Fruit fly (Drosophila melanogaster) whole organism, embryonic: ENCODE measurements around the gene CG34251.

ENCODE experiments used
- BtbVII ChIP-seq: fragments of 200-800 bp; sonication (Bioruptor generic); optimal IDR thresholded peaks from 3 replicates; lab custom pipeline; 2017; ENCODE audit warnings: missing biosample characterization, mild to moderate bottlenecking, missing genetic modification characterization
- Bteb2 ChIP-seq: fragments of 200-800 bp; sonication (Bioruptor generic); optimal IDR thresholded peaks from 2 replicates; lab custom pipeline; 2016; ENCODE audit warnings: missing biosample characterization, missing genetic modification characterization
- CG10654 ChIP-seq: fragments of 200-800 bp; sonication (Bioruptor generic); optimal IDR thresholded peaks from 2 replicates; lab custom pipeline; 2016; ENCODE audit warnings: missing biosample characterization, missing genetic modification characterization
- CG12659 ChIP-seq: fragments of 200-800 bp; sonication (Bioruptor generic); optimal IDR thresholded peaks from 3 replicates; lab custom pipeline; 2017; ENCODE audit warnings: mild to moderate bottlenecking, missing biosample characterization, missing genetic modification reagents, missing genetic modification characterization
- CG15479 ChIP-seq: fragments of 200-800 bp; sonication (Bioruptor generic); optimal IDR thresholded peaks from 3 replicates; lab custom pipeline; 2019; ENCODE audit warnings: missing biosample characterization, mild to moderate bottlenecking, missing genetic modification characterization, moderate library complexity
- CG15696 ChIP-seq: fragments of 200-800 bp; sonication (Bioruptor generic); optimal IDR thresholded peaks from 2 replicates; lab custom pipeline; 2019; ENCODE audit warnings: missing biosample characterization, mild to moderate bottlenecking, missing genetic modification characterization, moderate library complexity
- CG17385 ChIP-seq: fragments of 200-800 bp; sonication (Bioruptor generic); optimal IDR thresholded peaks from 3 replicates; lab custom pipeline; 2018; ENCODE audit warnings: missing biosample characterization, mild to moderate bottlenecking, missing genetic modification characterization
- CG17802 ChIP-seq: fragments of 200-800 bp; sonication (Bioruptor generic); optimal IDR thresholded peaks from 2 replicates; lab custom pipeline; 2018; ENCODE audit warnings: missing biosample characterization, mild to moderate bottlenecking, missing genetic modification characterization, moderate library complexity
- CG2116 ChIP-seq: fragments of 200-800 bp; sonication (Bioruptor generic); optimal IDR thresholded peaks from 3 replicates; lab custom pipeline; 2018; ENCODE audit warnings: missing biosample characterization, mild to moderate bottlenecking, missing genetic modification characterization
- CG31388 ChIP-seq: fragments of 200-800 bp; sonication (Bioruptor generic); optimal IDR thresholded peaks from 2 replicates; lab custom pipeline; 2016; ENCODE audit warnings: missing biosample characterization, missing genetic modification characterization
- CG34224 ChIP-seq: fragments of 200-800 bp; sonication (Bioruptor generic); IDR thresholded peaks from 3 replicates; pipeline ENCODE4 v1.3.6; 2022; ENCODE audit warnings: missing biosample characterization, missing genetic modification characterization; ENCODE audit not compliant: partially characterized antibody
- CG6175 ChIP-seq: fragments of 200-800 bp; sonication (Bioruptor generic); IDR thresholded peaks from 3 replicates; pipeline ENCODE4 v1.3.6; 2022; ENCODE audit warnings: missing biosample characterization, missing genetic modification characterization
- CG7839 ChIP-seq: fragments of 200-800 bp; sonication (Bioruptor generic); optimal IDR thresholded peaks from 3 replicates; lab custom pipeline; 2018; ENCODE audit warnings: missing biosample characterization, mild to moderate bottlenecking, missing genetic modification characterization, moderate library complexity
- CG7987 ChIP-seq: fragments of 200-800 bp; sonication (Bioruptor generic); optimal IDR thresholded peaks from 2 replicates; lab custom pipeline; 2018; ENCODE audit warnings: missing biosample characterization, mild to moderate bottlenecking, missing genetic modification characterization, moderate library complexity
- CG8765 ChIP-seq: fragments of 200-800 bp; sonication (Bioruptor generic); IDR thresholded peaks from 2 replicates; pipeline ENCODE4 v1.3.6; 2022; ENCODE audit warnings: missing biosample characterization, missing genetic modification characterization
- CG9437 ChIP-seq: fragments of 200-800 bp; sonication (Bioruptor generic); optimal IDR thresholded peaks from 2 replicates; lab custom pipeline; 2018; ENCODE audit warnings: missing biosample characterization, mild to moderate bottlenecking, missing genetic modification characterization
- Dad ChIP-seq: fragments of 200-800 bp; sonication (Bioruptor generic); optimal IDR thresholded peaks from 3 replicates; lab custom pipeline; 2016; ENCODE audit warnings: missing biosample characterization, missing genetic modification characterization
- Dek ChIP-seq: fragments of 200-800 bp; sonication (Bioruptor generic); optimal IDR thresholded peaks from 3 replicates; lab custom pipeline; 2019; ENCODE audit warnings: missing biosample characterization, mild to moderate bottlenecking, missing genetic modification characterization, moderate library complexity
- Dref ChIP-seq: fragments of 200-800 bp; sonication (Bioruptor generic); IDR thresholded peaks from 2 replicates; pipeline ENCODE4 v1.3.6; 2022; ENCODE audit warnings: missing biosample characterization, missing genetic modification characterization
- Gug ChIP-seq: fragments of 200-800 bp; sonication (Bioruptor generic); IDR thresholded peaks from 4 replicates; pipeline ENCODE4 v1.3.6; 2022; ENCODE audit warnings: missing biosample characterization, missing genetic modification characterization
- Lim3 ChIP-seq: fragments of 200-800 bp; sonication (Bioruptor generic); IDR thresholded peaks from 2 replicates; pipeline ENCODE4 v1.3.6; 2022; ENCODE audit warnings: missing biosample characterization, missing genetic modification characterization
- MBD-R2 ChIP-seq: fragments of 200-800 bp; sonication (Bioruptor generic); IDR thresholded peaks from 2 replicates; pipeline ENCODE4 v1.3.6; 2022; ENCODE audit warnings: missing biosample characterization, missing genetic modification characterization
- Max ChIP-seq: fragments of 200-800 bp; sonication (Bioruptor generic); optimal IDR thresholded peaks from 2 replicates; lab custom pipeline; 2016; ENCODE audit warnings: missing biosample characterization, mild to moderate bottlenecking, missing genetic modification characterization
- Oaz ChIP-seq: fragments of 200-800 bp; sonication (Bioruptor generic); IDR thresholded peaks from 2 replicates; pipeline ENCODE4 v1.3.6; 2022; ENCODE audit warnings: missing biosample characterization, missing genetic modification characterization
- PHDP ChIP-seq: fragments of 200-800 bp; sonication (Bioruptor generic); optimal IDR thresholded peaks from 3 replicates; lab custom pipeline; 2018; ENCODE audit warnings: missing biosample characterization, mild to moderate bottlenecking, missing genetic modification characterization, moderate library complexity
- YL-1 ChIP-seq: fragments of 200-800 bp; sonication (Bioruptor generic); optimal IDR thresholded peaks from 3 replicates; lab custom pipeline; 2017; ENCODE audit warnings: missing biosample characterization, mild to moderate bottlenecking, missing genetic modification characterization
- ara ChIP-seq: fragments of 200-800 bp; sonication (Bioruptor generic); IDR thresholded peaks from 2 replicates; pipeline ENCODE4 v1.3.6; 2022; ENCODE audit warnings: missing biosample characterization, missing genetic modification characterization
- ash1 ChIP-seq: fragments of 200-800 bp; sonication (Bioruptor generic); optimal IDR thresholded peaks from 2 replicates; lab custom pipeline; 2018; ENCODE audit warnings: missing biosample characterization, mild to moderate bottlenecking, missing genetic modification characterization
- cas ChIP-seq: fragments of 200-800 bp; sonication (Bioruptor generic); IDR thresholded peaks from 2 replicates; pipeline ENCODE4 v1.3.6; 2022; ENCODE audit warnings: missing biosample characterization, missing genetic modification characterization
- ci ChIP-seq: fragments of 200-800 bp; sonication (Bioruptor generic); IDR thresholded peaks from 3 replicates; pipeline ENCODE4 v1.3.6; 2022; ENCODE audit warnings: missing biosample characterization, missing genetic modification characterization
- da ChIP-seq: fragments of 200-800 bp; sonication (Bioruptor generic); optimal IDR thresholded peaks from 2 replicates; lab custom pipeline; 2016; ENCODE audit warnings: missing biosample characterization, missing genetic modification characterization
- eyg ChIP-seq: fragments of 200-800 bp; sonication (Bioruptor generic); optimal IDR thresholded peaks from 3 replicates; lab custom pipeline; 2016; ENCODE audit warnings: missing biosample characterization, missing genetic modification characterization
- fd64A ChIP-seq: fragments of 200-800 bp; sonication (Bioruptor generic); optimal IDR thresholded peaks from 3 replicates; lab custom pipeline; 2018; ENCODE audit warnings: missing biosample characterization, mild to moderate bottlenecking, missing genetic modification characterization
- fu2 ChIP-seq: fragments of 200-800 bp; sonication (Bioruptor generic); optimal IDR thresholded peaks from 2 replicates; lab custom pipeline; 2016; ENCODE audit warnings: missing biosample characterization, missing genetic modification characterization
- gce ChIP-seq: fragments of 200-800 bp; sonication (Bioruptor generic); IDR thresholded peaks from 3 replicates; pipeline ENCODE4 v1.3.6; 2022; ENCODE audit warnings: missing biosample characterization, missing genetic modification characterization
- hb ChIP-seq: fragments of 200-800 bp; sonication (Bioruptor generic); IDR thresholded peaks from 3 replicates; pipeline ENCODE4 v1.3.6; 2022; ENCODE audit warnings: missing biosample characterization, missing genetic modification characterization; ENCODE audit not compliant: partially characterized antibody
- insv ChIP-seq, 2 experiments: fragments of 200-800 bp; sonication (Bioruptor generic); optimal IDR thresholded peaks; 3 replicates each; lab custom pipeline; 2016 to 2018; ENCODE audit warnings: missing biosample characterization in 2 of 2, missing genetic modification characterization in 2 of 2
- jing ChIP-seq: fragments of 200-800 bp; sonication (Bioruptor generic); optimal IDR thresholded peaks from 2 replicates; lab custom pipeline; 2018; ENCODE audit warnings: missing biosample characterization, mild to moderate bottlenecking, missing genetic modification characterization
- lbe ChIP-seq: fragments of 200-800 bp; sonication (Bioruptor generic); optimal IDR thresholded peaks from 2 replicates; lab custom pipeline; 2016; ENCODE audit warnings: missing biosample characterization, mild to moderate bottlenecking, missing genetic modification characterization
- mld ChIP-seq: fragments of 200-800 bp; sonication (Bioruptor generic); IDR thresholded peaks from 3 replicates; pipeline ENCODE4 v1.3.6; 2022; ENCODE audit warnings: missing biosample characterization, missing genetic modification characterization; ENCODE audit not compliant: partially characterized antibody
- nau ChIP-seq: fragments of 200-800 bp; sonication (Bioruptor generic); optimal IDR thresholded peaks from 3 replicates; lab custom pipeline; 2017; ENCODE audit warnings: missing biosample characterization, mild to moderate bottlenecking, missing genetic modification characterization, missing genetic modification reagents
- phol ChIP-seq: fragments of 200-800 bp; sonication (Bioruptor generic); optimal IDR thresholded peaks from 3 replicates; lab custom pipeline; 2018; ENCODE audit warnings: missing biosample characterization, mild to moderate bottlenecking, missing genetic modification characterization, moderate library complexity
- psq ChIP-seq: fragments of 200-800 bp; sonication (Bioruptor generic); optimal IDR thresholded peaks from 2 replicates; lab custom pipeline; 2017; ENCODE audit warnings: missing biosample characterization, missing genetic modification characterization
- run ChIP-seq: fragments of 200-800 bp; sonication (Bioruptor generic); optimal IDR thresholded peaks from 3 replicates; lab custom pipeline; 2018; ENCODE audit warnings: missing biosample characterization, mild to moderate bottlenecking, missing genetic modification characterization
- shn ChIP-seq: fragments of 200-800 bp; sonication (Bioruptor generic); optimal IDR thresholded peaks from 3 replicates; lab custom pipeline; 2016; ENCODE audit warnings: missing biosample characterization, missing genetic modification characterization
- tgo ChIP-seq: fragments of 200-800 bp; sonication (Bioruptor generic); IDR thresholded peaks from 3 replicates; pipeline ENCODE4 v1.3.6; 2022; ENCODE audit warnings: missing biosample characterization, missing genetic modification characterization
- toy ChIP-seq: fragments of 200-800 bp; sonication (Bioruptor generic); IDR thresholded peaks from 2 replicates; pipeline ENCODE4 v1.3.6; 2022; ENCODE audit warnings: missing biosample characterization, missing genetic modification characterization
- wdn ChIP-seq: fragments of 200-800 bp; sonication (Bioruptor generic); IDR thresholded peaks from 2 replicates; pipeline ENCODE4 v1.3.6; 2022; ENCODE audit warnings: missing biosample characterization, missing genetic modification characterization
- zf30C ChIP-seq: fragments of 200-800 bp; sonication (Bioruptor generic); optimal IDR thresholded peaks from 3 replicates; lab custom pipeline; 2018; ENCODE audit warnings: missing biosample characterization, mild to moderate bottlenecking, missing genetic modification characterization
- zfh2 ChIP-seq: fragments of 200-800 bp; sonication (Bioruptor generic); optimal IDR thresholded peaks from 2 replicates; lab custom pipeline; 2016; ENCODE audit warnings: missing biosample characterization, missing genetic modification characterization

The CG34251 gene

dm6 chr3L:17668945-17669779, 2.3 kb upstream of the CG34251 start, which contains the start of gene Crtc (continued):
- TF ChIP-seq BtbVII (GFP tag; lab: Kevin White, UChicago) (no peak), mld (peak; percentile 66), CG2116 (GFP tag; lab: Kevin White, UChicago) (peak; percentile 78), CG31388 (no peak), shn (GFP tag; lab: Kevin White, UChicago) (no peak), zfh2 (GFP tag; lab: Kevin White, UChicago) (peak; percentile 24), CG15696 (tag; lab: Kevin White, UChicago) (no peak), CG7987 (GFP tag; lab: Kevin White, UChicago) (peak; percentile 60), CG6175 (GFP tag; lab: Robert Waterston, UW) (no peak), da (GFP tag; lab: Kevin White, UChicago) (no peak), Bteb2 (GFP tag; lab: Kevin White, UChicago) (no peak), CG7839 (tag; lab: Kevin White, UChicago) (no peak), ash1 (GFP tag; lab: Kevin White, UChicago) (no peak), nau (GFP tag; lab: Kevin White, UChicago) (no peak), zf30C (GFP tag; lab: Kevin White, UChicago) (no peak), PHDP (tag; lab: Kevin White, UChicago) (peak; percentile 16), fu2 (GFP tag; lab: Kevin White, UChicago) (no peak), ara (GFP tag; lab: Robert Waterston, UW) (no peak), CG17802 (no peak), Gug (no peak), CG34224 (GFP tag; lab: Robert Waterston, UW) (peak; percentile 66), insv (GFP tag; optimal IDR thresholded peaks at IDR 0.05; lab: Kevin White, UChicago) (no peak), eyg (no peak), wdn (no peak), gce (GFP tag; lab: Robert Waterston, UW) (no peak), lbe (GFP tag; lab: Kevin White, UChicago) (no peak), tgo (GFP tag; lab: Robert Waterston, UW) (no peak), hb (GFP tag; lab: Robert Waterston, UW) (peak; percentile 63; the same call in 2 of the 3 replicates), psq (no peak), CG15479 (no peak), cas (GFP tag; lab: Robert Waterston, UW) (no peak), Dek (no peak), Dref (peak; percentile 91), ci (GFP tag; lab: Robert Waterston, UW) (peak; percentile 30; the same call in 2 of the 3 replicates), jing (GFP tag; lab: Kevin White, UChicago) (no peak), phol (tag; lab: Kevin White, UChicago) (peak; percentile 29), CG12659 (GFP tag; lab: Kevin White, UChicago) (peak; percentile 25), YL-1 (GFP tag; lab: Kevin White, UChicago) (peak; percentile 57), run (tag; lab: Kevin White, UChicago) (no peak), Dad (GFP tag; lab: Kevin White, UChicago) (no peak), MBD-R2 (GFP tag; lab: Robert Waterston, UW) (no peak), toy (GFP tag; lab: Robert Waterston, UW) (no peak), Max (GFP tag; lab: Kevin White, UChicago) (no peak), CG8765 (GFP tag; lab: Robert Waterston, UW) (no peak), Oaz (no peak), fd64A (GFP tag; lab: Kevin White, UChicago) (no peak), CG17385 (peak; percentile 99), Lim3 (no peak), CG10654 (GFP tag; lab: Kevin White, UChicago) (no peak), CG9437 (GFP tag; lab: Kevin White, UChicago) (no peak)
